Worm (Caenorhabditis elegans): ENCODE data around the gene nstp-5.

DNA sequence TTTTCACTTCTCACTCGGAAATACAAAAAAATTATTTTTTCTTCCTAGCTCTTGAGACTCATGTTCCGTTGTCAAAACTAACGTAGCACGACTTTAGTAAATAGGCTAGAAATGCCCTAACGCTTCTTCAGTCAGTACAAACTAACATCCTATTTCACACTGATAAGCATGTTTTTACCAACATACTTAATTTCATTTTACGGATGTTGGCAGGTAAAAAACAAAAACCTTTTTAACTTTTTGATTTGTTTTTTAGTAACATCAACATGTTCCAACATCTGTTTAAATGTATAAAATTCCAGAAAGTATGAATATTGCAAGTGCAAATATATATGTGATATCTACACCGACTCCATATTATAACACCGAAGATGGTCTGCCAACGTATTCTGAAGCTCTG is 44.9 kb downstream of the nstp-5 start, which contains the start of gene K08D8.10:
- TF ChIP-seq nhr-12 (tag; optimal IDR thresholded peaks at IDR 0.05) (no peak), blmp-1 (tag; optimal IDR thresholded peaks at IDR 0.05) (no peak), M03D4.4 (tag; optimal IDR thresholded peaks at IDR 0.05) (no peak), mab-5 (tag; optimal IDR thresholded peaks at IDR 0.05) (no peak)
